Worm (Caenorhabditis elegans) whole organism, midembryonic: ENCODE measurements around the gene srp-3.

Experiments
- T22C8.4 ChIP-seq: fragments of 200-800 bp; sonication (Bioruptor generic); IDR thresholded peaks from 2 replicates; pipeline ENCODE4 v1.3.6; 2022; ENCODE audit warnings: missing genetic modification characterization, missing compliant biosample characterization
- cog-1 ChIP-seq: sonication (generic microtip); optimal IDR thresholded peaks from 2 replicates; lab custom pipeline; 2016; ENCODE audit warnings: missing genetic modification characterization, missing compliant biosample characterization
- flt-1 ChIP-seq: fragments of 200-800 bp; sonication (Bioruptor generic); IDR thresholded peaks from 2 replicates; pipeline ENCODE4 v1.3.6; 2022; ENCODE audit warnings: missing genetic modification characterization, missing compliant biosample characterization
- klf-2 ChIP-seq: fragments of 200-800 bp; sonication (Bioruptor generic); conservative IDR thresholded peaks from 2 replicates; pipeline ENCODE4 v1.3.6; 2022; ENCODE audit warnings: missing genetic modification reagents, missing genetic modification characterization, missing compliant biosample characterization
- med-1 ChIP-seq: sonication (generic microtip); optimal IDR thresholded peaks from 2 replicates; lab custom pipeline; 2017; ENCODE audit warnings: missing genetic modification characterization, mild to moderate bottlenecking, missing compliant biosample characterization, antibody characterized with exemption, missing genetic modification reagents; ENCODE audit not compliant: insufficient read depth
- ref-1 ChIP-seq: fragments of 200-800 bp; sonication (Bioruptor generic); conservative IDR thresholded peaks from 2 replicates; pipeline ENCODE4 v1.3.6; 2022; ENCODE audit warnings: missing genetic modification reagents, missing genetic modification characterization, missing compliant biosample characterization
- tab-1 ChIP-seq: fragments of 200-800 bp; sonication (Bioruptor generic); IDR thresholded peaks from 2 replicates; pipeline ENCODE4 v1.3.6; 2022; ENCODE audit warnings: missing genetic modification characterization, missing compliant biosample characterization
- ztf-23 ChIP-seq: fragments of 200-800 bp; sonication (Bioruptor generic); IDR thresholded peaks from 2 replicates; pipeline ENCODE4 v1.3.6; 2022; ENCODE audit warnings: missing genetic modification reagents, missing genetic modification characterization, missing compliant biosample characterization
- ztf-29 ChIP-seq: fragments of 200-800 bp; sonication (Bioruptor generic); IDR thresholded peaks from 2 replicates; pipeline ENCODE4 v1.3.6; 2022; ENCODE audit warnings: missing genetic modification reagents, missing genetic modification characterization, missing compliant biosample characterization

srp-3 gene

DNA sequence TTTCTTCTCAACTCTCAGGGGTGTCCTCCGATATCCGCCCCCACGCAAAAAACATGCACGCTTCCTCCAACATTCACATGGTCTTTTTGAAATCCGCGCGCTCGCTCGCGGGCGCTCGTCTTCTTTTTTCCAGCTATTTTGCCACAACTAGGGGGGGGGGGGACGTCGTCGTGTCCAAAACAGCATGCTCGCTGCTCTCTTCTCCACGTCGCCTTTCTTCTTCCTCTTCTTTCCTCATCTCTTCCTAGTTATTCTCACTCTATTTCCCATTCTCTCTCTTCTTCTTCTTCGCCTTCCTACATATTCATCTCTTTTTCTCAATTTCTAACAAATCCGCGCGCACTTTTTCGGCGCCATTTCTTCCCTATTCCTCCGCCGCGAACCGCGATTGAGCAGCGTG, 34.8 kb downstream of the srp-3 start:
- TF ChIP-seq med-1 (GFP tag; lab: Kevin White, UChicago) (no peak), tab-1 (GFP tag; lab: Robert Waterston, UW) (no peak), cog-1 (tag; lab: Kevin White, UChicago) (no peak), T22C8.4 (no peak), ref-1 (GFP tag; lab: Robert Waterston, UW) (no peak), klf-2 (no peak), ztf-29 (GFP tag; lab: Robert Waterston, UW) (no peak), ztf-23 (GFP tag; lab: Robert Waterston, UW) (no peak), flt-1 (GFP tag; lab: Robert Waterston, UW) (no peak)

DNA sequence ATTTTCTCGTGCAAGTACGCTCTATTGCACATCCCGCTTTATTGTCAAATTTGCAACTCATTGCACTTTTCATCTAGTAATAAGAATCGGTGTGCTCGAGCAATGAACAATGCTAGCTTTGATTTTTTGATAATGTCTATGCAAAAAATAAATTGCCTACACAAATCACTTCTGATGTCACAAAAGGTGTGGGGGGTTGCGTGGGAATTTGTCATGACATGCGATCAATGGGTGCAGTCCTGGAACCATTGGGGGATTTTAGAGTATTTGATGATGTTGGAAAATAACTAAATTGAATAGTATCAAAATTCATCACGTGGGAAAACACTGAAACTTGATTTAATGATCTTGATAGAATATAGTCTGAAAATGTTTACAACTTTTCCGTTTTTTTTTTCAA, 37.2 kb downstream of the srp-3 start:
- TF ChIP-seq ztf-29 (GFP tag; lab: Robert Waterston, UW), result no peak
- TF ChIP-seq ref-1 (GFP tag; lab: Robert Waterston, UW), result no peak
- TF ChIP-seq med-1 (GFP tag; lab: Kevin White, UChicago), result no peak
- TF ChIP-seq flt-1 (GFP tag; lab: Robert Waterston, UW), result no peak
- no peak for TF ChIP-seq T22C8.4
- no peak for TF ChIP-seq tab-1 (GFP tag; lab: Robert Waterston, UW)
- no peak for TF ChIP-seq klf-2

DNA sequence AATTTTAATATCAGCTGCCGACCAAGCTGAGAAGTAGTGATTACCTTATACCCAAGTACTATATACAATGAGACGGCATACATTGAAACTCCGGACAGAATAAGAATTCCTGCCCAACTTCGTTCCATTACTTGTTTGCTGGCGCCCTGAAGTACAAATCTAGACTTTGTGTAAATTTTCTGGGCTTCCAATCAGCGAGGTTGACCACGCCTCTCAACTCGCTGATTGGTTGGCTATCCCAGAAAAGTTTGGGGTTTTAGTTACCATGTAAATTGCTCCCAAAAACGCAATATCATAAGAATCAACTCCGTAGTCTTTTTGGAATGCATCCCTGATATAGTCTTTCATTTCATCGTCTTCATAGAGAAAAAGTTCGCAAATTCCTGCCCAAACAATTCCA, 46.6 kb downstream of the srp-3 start:
- TF ChIP-seq cog-1 (tag; lab: Kevin White, UChicago) (no peak), T22C8.4 (no peak), klf-2 (no peak), ztf-29 (GFP tag; lab: Robert Waterston, UW) (no peak), tab-1 (GFP tag; lab: Robert Waterston, UW) (no peak), flt-1 (GFP tag; lab: Robert Waterston, UW) (no peak), ref-1 (GFP tag; lab: Robert Waterston, UW) (no peak), ztf-23 (GFP tag; lab: Robert Waterston, UW) (no peak), med-1 (GFP tag; lab: Kevin White, UChicago) (no peak)

DNA sequence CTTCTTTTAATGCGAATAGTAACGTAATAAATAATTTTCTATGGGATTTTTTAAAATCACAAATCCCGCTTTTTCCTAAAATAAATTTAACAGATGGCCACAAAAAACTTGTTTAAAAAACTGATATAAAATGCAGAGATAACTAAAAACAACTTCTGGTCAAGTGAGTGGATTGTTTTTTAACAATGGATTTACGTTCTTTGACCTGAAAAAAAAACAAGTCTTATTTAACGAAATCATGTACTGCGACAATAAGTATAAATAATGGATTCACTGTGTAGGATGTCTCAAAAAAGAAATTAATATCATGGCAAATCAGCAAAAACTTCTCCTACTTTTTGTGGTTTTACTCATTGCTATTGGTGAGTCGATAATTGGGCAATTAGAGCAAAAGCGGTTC, 48.5 kb downstream of the srp-3 start, which contains the start of gene fipr-25:
Gene fipr-25, plus strand, starts transcription at position 301 of the 400 bp plus-strand sequence.
- no peak for TF ChIP-seq ztf-23 (GFP tag; lab: Robert Waterston, UW)
- TF ChIP-seq T22C8.4, result no peak
- no peak for TF ChIP-seq flt-1 (GFP tag; lab: Robert Waterston, UW)
- TF ChIP-seq ztf-29 (GFP tag; lab: Robert Waterston, UW), result no peak
- no peak for TF ChIP-seq cog-1 (tag; lab: Kevin White, UChicago)
- no peak for TF ChIP-seq klf-2
- no peak for TF ChIP-seq med-1 (GFP tag; lab: Kevin White, UChicago)
- TF ChIP-seq ref-1 (GFP tag; lab: Robert Waterston, UW), result no peak
- no peak for TF ChIP-seq tab-1 (GFP tag; lab: Robert Waterston, UW)
